Worm (Caenorhabditis elegans): Measurements from ENCODE around the gene snrp-200.

The snrp-200 gene

ce11 chrII:12722049-12722448 lies 14.7 kb downstream of the snrp-200 start:
- TF ChIP-seq sem-4 (tag; optimal IDR thresholded peaks at IDR 0.05) (no peak), R02D3.7 (tag; optimal IDR thresholded peaks at IDR 0.05) (no peak), unc-39 (tag; optimal IDR thresholded peaks at IDR 0.05) (no peak), nhr-237 (tag; optimal IDR thresholded peaks at IDR 0.05) (no peak), alr-1 (tag; optimal IDR thresholded peaks at IDR 0.05) (no peak), unc-62 (GFP tag; optimal IDR thresholded peaks at IDR 0.05) (no peak), dmd-4 (tag; optimal IDR thresholded peaks at IDR 0.05) (no peak), mbf-1 (tag; optimal IDR thresholded peaks at IDR 0.05) (no peak), ceh-82 (tag; optimal IDR thresholded peaks at IDR 0.05) (no peak), elt-1 (tag; optimal IDR thresholded peaks at IDR 0.05) (no peak), sma-9 (GFP tag; optimal IDR thresholded peaks at IDR 0.05) (no peak), sma-9 (tag; optimal IDR thresholded peaks at IDR 0.05) (no peak), elt-3 (tag; optimal IDR thresholded peaks at IDR 0.05) (no peak), nhr-11 (tag; optimal IDR thresholded peaks at IDR 0.05) (no peak), ztf-4 (tag; optimal IDR thresholded peaks at IDR 0.05) (no peak), lsy-2 (tag; optimal IDR thresholded peaks at IDR 0.05) (no peak)

ce11 chrII:12715757-12716350 lies 20.9 kb downstream of the snrp-200 start:
- no peak for TF ChIP-seq sma-3 (GFP tag; optimal IDR thresholded peaks at IDR 0.05)
- TF ChIP-seq ama-1 (optimal IDR thresholded peaks at IDR 0.05): no peak
- TF ChIP-seq elt-3 (tag; optimal IDR thresholded peaks at IDR 0.05): no peak
- no peak for TF ChIP-seq nhr-11 (tag; optimal IDR thresholded peaks at IDR 0.05)
- TF ChIP-seq crh-2 (tag; optimal IDR thresholded peaks at IDR 0.05): no peak
- no peak for TF ChIP-seq nhr-12 (tag; optimal IDR thresholded peaks at IDR 0.05)
- TF ChIP-seq gmeb-1 (tag; optimal IDR thresholded peaks at IDR 0.05): no peak
- TF ChIP-seq lsy-2 (tag; optimal IDR thresholded peaks at IDR 0.05): no peak
- no peak for TF ChIP-seq zag-1 (tag; optimal IDR thresholded peaks at IDR 0.05)
- no peak for TF ChIP-seq ztf-1 (GFP tag; conservative IDR thresholded peaks at IDR 0.05)
- TF ChIP-seq blmp-1 (tag; optimal IDR thresholded peaks at IDR 0.05; ENCODE audit: insufficient read depth): no peak
- no peak for TF ChIP-seq Y55F3AM.14 (GFP tag; optimal IDR thresholded peaks at IDR 0.05)
- no peak for TF ChIP-seq unc-62 (GFP tag; optimal IDR thresholded peaks at IDR 0.05)
- no peak for TF ChIP-seq aly-2 (tag; optimal IDR thresholded peaks at IDR 0.05)
- no peak for TF ChIP-seq lin-39 (tag; optimal IDR thresholded peaks at IDR 0.05)
- no peak for TF ChIP-seq ztf-11 (tag; optimal IDR thresholded peaks at IDR 0.05)
- TF ChIP-seq nhr-10 (tag; optimal IDR thresholded peaks at IDR 0.05): no peak

ce11 chrII:12711490-12711889 lies 25.2 kb downstream of the snrp-200 start:
- no peak for TF ChIP-seq nhr-10 (tag; optimal IDR thresholded peaks at IDR 0.05)
- peak; percentile 5 for TF ChIP-seq zag-1 (tag; optimal IDR thresholded peaks at IDR 0.05)
- no peak for TF ChIP-seq ztf-4 (tag; optimal IDR thresholded peaks at IDR 0.05)

- TF ChIP-seq skn-1 (tag; optimal IDR thresholded peaks at IDR 0.05): no peak
- TF ChIP-seq nhr-237 (tag; optimal IDR thresholded peaks at IDR 0.05): no peak
- no peak for TF ChIP-seq R02D3.7 (tag; optimal IDR thresholded peaks at IDR 0.05)
- no peak for TF ChIP-seq ZK546.5 (tag; optimal IDR thresholded peaks at IDR 0.05)
- no peak for TF ChIP-seq ztf-4 (tag; optimal IDR thresholded peaks at IDR 0.05)
- TF ChIP-seq snpc-4 (tag; optimal IDR thresholded peaks at IDR 0.05): no peak
- no peak for TF ChIP-seq lin-13 (GFP tag; optimal IDR thresholded peaks at IDR 0.05)
- TF ChIP-seq ceh-16 (tag; optimal IDR thresholded peaks at IDR 0.05): no peak
- TF ChIP-seq nhr-77 (tag; optimal IDR thresholded peaks at IDR 0.05): no peak
Measured at ce11 chrII:12696116-12696515, 40.6 kb downstream of the snrp-200 start.

- TF ChIP-seq egl-27 (tag; optimal IDR thresholded peaks at IDR 0.05) (no peak), nhr-12 (tag; optimal IDR thresholded peaks at IDR 0.05) (no peak), aly-2 (tag; optimal IDR thresholded peaks at IDR 0.05) (no peak), F13H6.1 (tag; optimal IDR thresholded peaks at IDR 0.05) (no peak), nhr-25 (tag; optimal IDR thresholded peaks at IDR 0.05) (no peak), unc-62 (GFP tag; optimal IDR thresholded peaks at IDR 0.05) (no peak), nhr-129 (tag; optimal IDR thresholded peaks at IDR 0.05) (no peak), R02D3.7 (tag; optimal IDR thresholded peaks at IDR 0.05) (no peak), lin-39 (tag; optimal IDR thresholded peaks at IDR 0.05) (no peak), elt-1 (tag; optimal IDR thresholded peaks at IDR 0.05) (no peak)
Measured at ce11 chrII:12694112-12694511, 42.6 kb downstream of the snrp-200 start, which contains the start of gene tbc-17. TSS of gene tbc-17 (plus strand) at chrII:12694412.
